Worm (Caenorhabditis elegans) whole organism, mixed stage, embryonic: ENCODE measurements around the gene F19H6.5.

Experiments
- M03D4.4 ChIP-seq: sonication (generic microtip); optimal IDR thresholded peaks from 2 replicates; lab custom pipeline; 2017; ENCODE audit warnings: mild to moderate bottlenecking, missing genetic modification characterization, missing compliant biosample characterization
- bed-3 ChIP-seq: fragments of 200-800 bp; sonication (Bioruptor generic); optimal IDR thresholded peaks from 3 replicates; lab custom pipeline; 2018; ENCODE audit warnings: mild to moderate bottlenecking, missing genetic modification characterization, moderate library complexity, missing compliant biosample characterization
- blmp-1 ChIP-seq: fragments of 150-350 bp; optimal IDR thresholded peaks from 2 replicates; lab custom pipeline; 2014; ENCODE audit warnings: missing biosample characterization, missing genetic modification characterization
- ceh-39 ChIP-seq: fragments of 150-350 bp; optimal IDR thresholded peaks from 2 replicates; lab custom pipeline; 2014; ENCODE audit warnings: missing biosample characterization, missing genetic modification characterization
- ceh-43 ChIP-seq: fragments of 200-800 bp; sonication (Bioruptor generic); optimal IDR thresholded peaks from 2 replicates; lab custom pipeline; 2018; ENCODE audit warnings: mild to moderate bottlenecking, missing genetic modification characterization, moderate library complexity, missing compliant biosample characterization
- ceh-83 ChIP-seq: fragments of 200-800 bp; sonication (Bioruptor generic); optimal IDR thresholded peaks from 2 replicates; lab custom pipeline; 2018; ENCODE audit warnings: mild to moderate bottlenecking, missing genetic modification characterization, missing compliant biosample characterization
- ces-1 ChIP-seq: fragments of 150-350 bp; optimal IDR thresholded peaks from 2 replicates; lab custom pipeline; 2014; ENCODE audit warnings: missing biosample characterization, missing genetic modification reagents, missing genetic modification characterization
- cnd-1 ChIP-seq: fragments of 200-800 bp; sonication (Bioruptor generic); optimal IDR thresholded peaks from 2 replicates; lab custom pipeline; 2018; ENCODE audit warnings: mild to moderate bottlenecking, missing genetic modification characterization, missing compliant biosample characterization
- drap-1 ChIP-seq: fragments of 200-800 bp; sonication (Bioruptor generic); optimal IDR thresholded peaks from 3 replicates; lab custom pipeline; 2018; ENCODE audit warnings: mild to moderate bottlenecking, missing genetic modification characterization, missing compliant biosample characterization
- elt-1 ChIP-seq: sonication (generic microtip); optimal IDR thresholded peaks from 2 replicates; lab custom pipeline; 2017; ENCODE audit warnings: missing genetic modification characterization, mild to moderate bottlenecking, missing compliant biosample characterization, antibody characterized with exemption, moderate library complexity, borderline replicate concordance; ENCODE audit not compliant: insufficient read depth
- elt-3 ChIP-seq: fragments of 150-350 bp; optimal IDR thresholded peaks from 2 replicates; lab custom pipeline; 2014; ENCODE audit warnings: missing biosample characterization, missing genetic modification characterization
- flh-1 ChIP-seq: fragments of 200-800 bp; sonication (Bioruptor generic); optimal IDR thresholded peaks from 2 replicates; lab custom pipeline; 2018; ENCODE audit warnings: mild to moderate bottlenecking, missing genetic modification characterization, moderate library complexity, missing compliant biosample characterization
- ham-2 ChIP-seq: fragments of 200-800 bp; sonication (Bioruptor generic); optimal IDR thresholded peaks from 2 replicates; lab custom pipeline; 2018; ENCODE audit warnings: mild to moderate bottlenecking, missing genetic modification characterization, missing compliant biosample characterization
- hlh-1 ChIP-seq: fragments of 150-350 bp; optimal IDR thresholded peaks from 2 replicates; lab custom pipeline; 2014; ENCODE audit warnings: missing biosample characterization, missing genetic modification reagents, missing genetic modification characterization
- lin-13 ChIP-seq: fragments of 150-350 bp; optimal IDR thresholded peaks from 2 replicates; lab custom pipeline; 2014; ENCODE audit warnings: missing biosample characterization, missing genetic modification characterization
- lin-32 ChIP-seq: fragments of 200-800 bp; sonication (Bioruptor generic); optimal IDR thresholded peaks from 2 replicates; lab custom pipeline; 2018; ENCODE audit warnings: mild to moderate bottlenecking, missing genetic modification characterization, missing compliant biosample characterization
- lsy-2 ChIP-seq: fragments of 150-350 bp; optimal IDR thresholded peaks from 2 replicates; lab custom pipeline; 2014; ENCODE audit warnings: missing biosample characterization, missing genetic modification characterization
- mab-5 ChIP-seq: fragments of 150-350 bp; optimal IDR thresholded peaks from 2 replicates; lab custom pipeline; 2014; ENCODE audit warnings: missing biosample characterization, missing genetic modification characterization
- mep-1 ChIP-seq: fragments of 150-350 bp; optimal IDR thresholded peaks from 2 replicates; lab custom pipeline; 2017; ENCODE audit warnings: missing biosample characterization, missing genetic modification reagents, missing genetic modification characterization, inconsistent platforms
- mls-2 ChIP-seq: sonication (generic microtip); optimal IDR thresholded peaks from 2 replicates; lab custom pipeline; 2016; ENCODE audit warnings: mild to moderate bottlenecking, missing genetic modification characterization, moderate library complexity, missing compliant biosample characterization
- nhr-12 ChIP-seq: fragments of 150-350 bp; optimal IDR thresholded peaks from 2 replicates; lab custom pipeline; 2014; ENCODE audit warnings: missing biosample characterization, missing genetic modification characterization
- nhr-2 ChIP-seq: fragments of 150-350 bp; optimal IDR thresholded peaks from 2 replicates; lab custom pipeline; 2014; ENCODE audit warnings: missing biosample characterization, missing genetic modification characterization
- nhr-237 ChIP-seq: fragments of 150-350 bp; optimal IDR thresholded peaks from 2 replicates; lab custom pipeline; 2014; ENCODE audit warnings: missing biosample characterization, missing genetic modification characterization
- nhr-28 ChIP-seq: fragments of 150-350 bp; optimal IDR thresholded peaks from 2 replicates; lab custom pipeline; 2014; ENCODE audit warnings: missing biosample characterization, missing genetic modification characterization
- nhr-76 ChIP-seq: sonication (generic microtip); optimal IDR thresholded peaks from 2 replicates; lab custom pipeline; 2017; ENCODE audit warnings: missing biosample characterization, missing genetic modification characterization
- pha-4 ChIP-seq: fragments of 150-350 bp; optimal IDR thresholded peaks from 2 replicates; lab custom pipeline; 2018; ENCODE audit warnings: missing biosample characterization, missing genetic modification reagents, missing genetic modification characterization
- sem-2 ChIP-seq: fragments of 200-800 bp; sonication (Bioruptor generic); optimal IDR thresholded peaks from 2 replicates; lab custom pipeline; 2018; ENCODE audit warnings: mild to moderate bottlenecking, missing genetic modification characterization, missing compliant biosample characterization
- snpc-4 ChIP-seq: fragments of 150-350 bp; optimal IDR thresholded peaks from 2 replicates; lab custom pipeline; 2014; ENCODE audit warnings: missing biosample characterization, missing genetic modification characterization
- sptf-1 ChIP-seq: sonication (generic microtip); optimal IDR thresholded peaks from 2 replicates; lab custom pipeline; 2017; ENCODE audit warnings: mild to moderate bottlenecking, missing genetic modification characterization, moderate library complexity, missing compliant biosample characterization
- tbx-8 ChIP-seq: fragments of 200-800 bp; sonication (Bioruptor generic); optimal IDR thresholded peaks from 2 replicates; lab custom pipeline; 2018; ENCODE audit warnings: mild to moderate bottlenecking, missing genetic modification characterization, moderate library complexity, missing compliant biosample characterization
- unc-120 ChIP-seq: sonication (generic microtip); optimal IDR thresholded peaks from 2 replicates; lab custom pipeline; 2017; ENCODE audit warnings: missing genetic modification characterization, missing compliant biosample characterization; ENCODE audit not compliant: poor library complexity, severe bottlenecking
- unc-39 ChIP-seq: fragments of 150-350 bp; optimal IDR thresholded peaks from 2 replicates; lab custom pipeline; 2014; ENCODE audit warnings: missing biosample characterization, missing genetic modification characterization
- unc-62 ChIP-seq: fragments of 150-350 bp; optimal IDR thresholded peaks from 2 replicates; lab custom pipeline; 2014; ENCODE audit warnings: missing biosample characterization, missing genetic modification reagents, missing genetic modification characterization
- zip-8 ChIP-seq: fragments of 150-350 bp; optimal IDR thresholded peaks from 2 replicates; lab custom pipeline; 2014; ENCODE audit warnings: missing biosample characterization, missing genetic modification characterization
- ztf-11 ChIP-seq: fragments of 150-350 bp; optimal IDR thresholded peaks from 2 replicates; lab custom pipeline; 2014; ENCODE audit warnings: missing biosample characterization, missing genetic modification characterization

The F19H6.5 gene

ce11 chrX:12378293-12378692, 13.6 kb upstream of the F19H6.5 start, which contains the start of gene glb-13:
glb-13 (minus strand) TSS chrX:12378393.
- no peak for TF ChIP-seq hlh-1 (tag; lab: Kevin White, UChicago)
- TF ChIP-seq elt-1 (tag; lab: Kevin White, UChicago): no peak
- TF ChIP-seq zip-8 (tag; lab: Kevin White, UChicago): no peak
- no peak for TF ChIP-seq cnd-1 (tag; lab: Kevin White, UChicago)

- TF ChIP-seq M03D4.4 (tag; lab: Kevin White, UChicago): no peak
- TF ChIP-seq zip-8 (tag; lab: Kevin White, UChicago): no peak
- TF ChIP-seq elt-1 (tag; lab: Kevin White, UChicago): no peak
- TF ChIP-seq unc-39: no peak
- no peak for TF ChIP-seq snpc-4 (tag; lab: Kevin White, UChicago)
- no peak for TF ChIP-seq mls-2 (tag; lab: Kevin White, UChicago)
- no peak for TF ChIP-seq ceh-83 (GFP tag; lab: Kevin White, UChicago)
- TF ChIP-seq nhr-76: no peak
- TF ChIP-seq lin-32 (GFP tag; lab: Kevin White, UChicago): no peak
- TF ChIP-seq nhr-28 (tag; lab: Kevin White, UChicago): no peak
- no peak for TF ChIP-seq sptf-1 (tag; lab: Kevin White, UChicago)
- TF ChIP-seq tbx-8 (GFP tag; lab: Kevin White, UChicago): no peak
- TF ChIP-seq pha-4 (tag; lab: Kevin White, UChicago): no peak
- TF ChIP-seq ham-2: no peak
- TF ChIP-seq blmp-1 (tag; lab: Kevin White, UChicago): no peak
- TF ChIP-seq elt-3 (tag; lab: Kevin White, UChicago): no peak
- no peak for TF ChIP-seq ztf-11 (tag; lab: Kevin White, UChicago)
- no peak for TF ChIP-seq sem-2 (GFP tag; lab: Kevin White, UChicago)
- no peak for TF ChIP-seq ceh-39 (tag; lab: Kevin White, UChicago)
Observed at ce11 chrX:12375783-12376182, 11.1 kb upstream of the F19H6.5 start.

- TF ChIP-seq mep-1 (tag; lab: Kevin White, UChicago): no peak
- TF ChIP-seq sptf-1 (tag; lab: Kevin White, UChicago): no peak
- no peak for TF ChIP-seq unc-120 (tag; lab: Kevin White, UChicago)
- no peak for TF ChIP-seq flh-1 (GFP tag; lab: Kevin White, UChicago)
- TF ChIP-seq zip-8 (tag; lab: Kevin White, UChicago): no peak
- TF ChIP-seq ceh-83 (GFP tag; lab: Kevin White, UChicago): no peak
- no peak for TF ChIP-seq lsy-2 (tag; lab: Kevin White, UChicago)
- TF ChIP-seq blmp-1 (tag; lab: Kevin White, UChicago): no peak
- no peak for TF ChIP-seq bed-3 (GFP tag; lab: Kevin White, UChicago)
- TF ChIP-seq ztf-11 (tag; lab: Kevin White, UChicago): no peak
- no peak for TF ChIP-seq ceh-39 (tag; lab: Kevin White, UChicago)
- TF ChIP-seq pha-4 (tag; lab: Kevin White, UChicago): no peak
- no peak for TF ChIP-seq nhr-76
- no peak for TF ChIP-seq ces-1 (GFP tag; lab: Kevin White, UChicago)
- no peak for TF ChIP-seq elt-1 (tag; lab: Kevin White, UChicago)
- TF ChIP-seq lin-32 (GFP tag; lab: Kevin White, UChicago): no peak
- TF ChIP-seq elt-3 (tag; lab: Kevin White, UChicago): no peak
- TF ChIP-seq, all 35 proteins: peak for 0
Observed at ce11 chrX:12371321-12371720, 6.6 kb upstream of the F19H6.5 start, which contains the start of gene rif-1.2. rif-1.2 (minus strand) TSS chrX:12371421.

- TF ChIP-seq ceh-43 (GFP tag; lab: Kevin White, UChicago) (peak; percentile 44), mep-1 (tag; lab: Kevin White, UChicago) (peak; percentile 11), unc-120 (tag; lab: Kevin White, UChicago) (peak; percentile 41), mls-2 (tag; lab: Kevin White, UChicago) (peak; percentile 72), ham-2 (peak; percentile 51), M03D4.4 (tag; lab: Kevin White, UChicago) (peak; percentile 74), nhr-76 (no peak), sem-2 (GFP tag; lab: Kevin White, UChicago) (peak; percentile 64), flh-1 (GFP tag; lab: Kevin White, UChicago) (no peak), nhr-2 (tag; lab: Kevin White, UChicago) (no peak), ceh-39 (tag; lab: Kevin White, UChicago) (no peak), tbx-8 (GFP tag; lab: Kevin White, UChicago) (peak; percentile 36), drap-1 (peak; percentile 80), nhr-28 (tag; lab: Kevin White, UChicago) (no peak), snpc-4 (tag; lab: Kevin White, UChicago) (no peak), nhr-12 (tag; lab: Kevin White, UChicago) (no peak), unc-39 (no peak), elt-3 (tag; lab: Kevin White, UChicago) (no peak), ceh-83 (GFP tag; lab: Kevin White, UChicago) (peak; percentile 84), lin-32 (GFP tag; lab: Kevin White, UChicago) (peak; percentile 49), sptf-1 (tag; lab: Kevin White, UChicago) (peak; percentile 72), blmp-1 (tag; lab: Kevin White, UChicago) (no peak), hlh-1 (tag; lab: Kevin White, UChicago) (peak; percentile 26), zip-8 (tag; lab: Kevin White, UChicago) (no peak), nhr-237 (no peak), bed-3 (GFP tag; lab: Kevin White, UChicago) (peak; percentile 59), pha-4 (tag; lab: Kevin White, UChicago) (no peak), mab-5 (tag; lab: Kevin White, UChicago) (no peak), ces-1 (GFP tag; lab: Kevin White, UChicago) (peak; percentile 2), elt-1 (tag; lab: Kevin White, UChicago) (no peak), unc-62 (no peak), lin-13 (tag; lab: Kevin White, UChicago) (no peak), ztf-11 (tag; lab: Kevin White, UChicago) (no peak), cnd-1 (tag; lab: Kevin White, UChicago) (peak; percentile 74), lsy-2 (tag; lab: Kevin White, UChicago) (no peak)
- TF ChIP-seq, all 35 proteins: peak for 16
Observed at ce11 chrX:12367498-12367897, 2.8 kb upstream of the F19H6.5 start.
